Worm (Caenorhabditis elegans) whole organism, mixed stage, embryonic: ENCODE measurements around the gene C06E7.88.

Experiments used
- flh-1 ChIP-seq: fragments of 200-800 bp; sonication (Bioruptor generic); optimal IDR thresholded peaks from 2 replicates; lab custom pipeline; 2018; ENCODE audit warnings: mild to moderate bottlenecking, missing genetic modification characterization, moderate library complexity, missing compliant biosample characterization
- lin-13 ChIP-seq: fragments of 150-350 bp; optimal IDR thresholded peaks from 2 replicates; lab custom pipeline; 2014; ENCODE audit warnings: missing biosample characterization, missing genetic modification characterization
- nhr-28 ChIP-seq: fragments of 150-350 bp; optimal IDR thresholded peaks from 2 replicates; lab custom pipeline; 2014; ENCODE audit warnings: missing biosample characterization, missing genetic modification characterization
- nhr-76 ChIP-seq: sonication (generic microtip); optimal IDR thresholded peaks from 2 replicates; lab custom pipeline; 2017; ENCODE audit warnings: missing biosample characterization, missing genetic modification characterization

DNA sequence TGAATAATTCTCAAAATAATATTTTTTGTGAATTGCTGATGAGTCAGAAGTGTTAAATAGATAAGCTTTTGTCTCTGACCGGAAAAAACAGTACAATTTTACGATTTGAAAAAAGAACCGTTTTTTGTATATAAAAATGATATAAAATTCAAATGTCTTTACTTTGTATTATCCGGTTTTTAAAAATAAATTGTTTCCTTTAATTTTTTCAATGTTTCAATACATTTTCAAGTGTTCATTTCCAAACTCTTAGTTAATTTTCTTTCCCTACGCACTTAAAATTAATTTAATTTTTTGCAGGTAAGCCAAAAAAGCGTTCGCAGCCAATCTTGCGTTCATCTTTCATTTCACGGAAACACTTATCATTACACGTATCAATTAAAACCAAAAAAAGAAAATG is 42.6 kb downstream of the C06E7.88 start, which contains the start of gene egal-1:
- TF ChIP-seq flh-1 (GFP tag; lab: Kevin White, UChicago) (no peak), lin-13 (no peak), nhr-28 (tag; lab: Kevin White, UChicago) (no peak), nhr-76 (tag; lab: Kevin White, UChicago) (no peak)
